Fruit fly (Drosophila melanogaster): ENCODE measurements around the gene HLH4C.
A peak's percentile ranks its signal among the peaks of the same experiment; 100 is the strongest.

The HLH4C gene

DNA sequence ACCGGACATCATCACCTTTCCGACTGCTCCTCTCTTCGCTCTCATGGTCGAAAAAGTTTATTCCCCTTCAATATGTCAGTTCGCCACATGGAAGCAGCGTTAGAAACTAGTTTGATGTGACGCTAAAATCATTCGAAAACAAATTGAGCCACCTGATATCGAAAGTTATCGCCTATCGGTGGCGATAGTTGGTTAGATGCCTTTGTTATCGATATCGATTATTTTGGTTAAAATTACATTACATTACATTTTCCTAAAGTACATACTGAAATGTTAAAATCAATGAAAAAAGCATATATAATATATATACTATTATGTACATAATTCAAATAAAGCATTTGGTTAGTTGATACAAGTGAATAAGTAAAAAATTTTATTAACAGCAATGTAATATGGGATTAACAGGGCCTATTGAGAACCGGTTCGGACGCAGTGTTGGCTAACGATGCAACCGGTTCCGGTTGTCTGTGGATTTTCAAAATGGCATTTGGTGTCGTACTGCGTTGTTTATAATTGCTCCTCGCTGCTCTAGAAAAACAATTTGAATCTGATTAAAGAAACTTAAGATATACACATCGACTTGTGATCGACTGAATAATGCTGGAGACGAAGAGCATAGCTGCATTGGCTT lies 11.2 kb downstream of the HLH4C start, which contains the start of the genes Alms1a and pon (continued):
- TF ChIP-seq Mad (GFP tag; optimal IDR thresholded peaks at IDR 0.05) (no peak), Opbp (GFP tag; IDR thresholded peaks at IDR 0.05; ENCODE audit: partially characterized antibody) (peak; percentile 83; the same call in 2 of the 3 replicates), CG2199 (GFP tag; IDR thresholded peaks at IDR 0.05) (no peak), NK7.1 (GFP tag; optimal IDR thresholded peaks at IDR 0.05) (no peak), Stat92E (GFP tag; optimal IDR thresholded peaks at IDR 0.05) (no peak), CG7357 (GFP tag; IDR thresholded peaks at IDR 0.05) (no peak), Hey (tag; optimal IDR thresholded peaks at IDR 0.05) (no peak), H15 (GFP tag; IDR thresholded peaks at IDR 0.05) (no peak), ttk (GFP tag; IDR thresholded peaks at IDR 0.05) (no peak), CG18764 (GFP tag; optimal IDR thresholded peaks at IDR 0.05) (no peak), corto (GFP tag; optimal IDR thresholded peaks at IDR 0.05) (no peak), ara (GFP tag; IDR thresholded peaks at IDR 0.05) (no peak), Bdp1 (GFP tag; optimal IDR thresholded peaks at IDR 0.05) (no peak), Max (GFP tag; optimal IDR thresholded peaks at IDR 0.05) (no peak), sd (tag; optimal IDR thresholded peaks at IDR 0.05) (no peak), CG18011 (GFP tag; optimal IDR thresholded peaks at IDR 0.05) (no peak), CG14050 (GFP tag; IDR thresholded peaks at IDR 0.05) (no peak), tap (tag; optimal IDR thresholded peaks at IDR 0.05) (no peak), chif (GFP tag; optimal IDR thresholded peaks at IDR 0.05) (no peak), Pdp1 (GFP tag; optimal IDR thresholded peaks at IDR 0.05) (no peak), schlank (tag; optimal IDR thresholded peaks at IDR 0.05) (no peak), Dip2 (GFP tag; IDR thresholded peaks at IDR 0.05) (no peak), Hmx (GFP tag; optimal IDR thresholded peaks at IDR 0.05) (no peak), HLHmδ (GFP tag; optimal IDR thresholded peaks at IDR 0.05) (no peak), aop (GFP tag; IDR thresholded peaks at IDR 0.05) (no peak), repo (GFP tag; optimal IDR thresholded peaks at IDR 0.05) (no peak), CG3281 (GFP tag; optimal IDR thresholded peaks at IDR 0.05) (no peak), Hmr (GFP tag; optimal IDR thresholded peaks at IDR 0.05) (no peak), CG2129 (GFP tag; IDR thresholded peaks at IDR 0.05; ENCODE audit: partially characterized antibody) (peak; percentile 38; the same call in 1 of the 2 replicates), BEAF-32 (GFP tag; optimal IDR thresholded peaks at IDR 0.05) (peak; percentile 53), Six4 (GFP tag; optimal IDR thresholded peaks at IDR 0.05) (no peak), al (GFP tag; IDR thresholded peaks at IDR 0.05) (no peak), pan (optimal IDR thresholded peaks at IDR 0.05) (no peak), pan (GFP tag; optimal IDR thresholded peaks at IDR 0.05 in 1 of 2, IDR thresholded peaks at IDR 0.05 in 1 of 2) (no peak), Sry-β (GFP tag; optimal IDR thresholded peaks at IDR 0.05) (no peak), Scr (GFP tag; IDR thresholded peaks at IDR 0.05; ENCODE audit: partially characterized antibody) (peak; percentile 84), CG11085 (GFP tag; IDR thresholded peaks at IDR 0.05) (no peak), CG31441 (GFP tag; IDR thresholded peaks at IDR 0.05) (no peak), CG5953 (GFP tag; IDR thresholded peaks at IDR 0.05) (no peak), luna (GFP tag; optimal IDR thresholded peaks at IDR 0.05) (no peak), stc (GFP tag; IDR thresholded peaks at IDR 0.05) (no peak), Tbp (GFP tag; optimal IDR thresholded peaks at IDR 0.05) (no peak), HLH4C (GFP tag; IDR thresholded peaks at IDR 0.05; ENCODE audit: partially characterized antibody) (peak; percentile 100), B-H2 (GFP tag; optimal IDR thresholded peaks at IDR 0.05) (no peak), tna (GFP tag; IDR thresholded peaks at IDR 0.05; ENCODE audit: partially characterized antibody) (peak; percentile 95), ewg (GFP tag; optimal IDR thresholded peaks at IDR 0.05) (no peak), cad (GFP tag; optimal IDR thresholded peaks at IDR 0.05) (no peak), CG6683 (GFP tag; optimal IDR thresholded peaks at IDR 0.05) (no peak), bbx (GFP tag; IDR thresholded peaks at IDR 0.05; ENCODE audit: partially characterized antibody) (peak; percentile 94), ken (GFP tag; IDR thresholded peaks at IDR 0.05) (no peak)

All from whole organism, embryonic.